Fruit fly (Drosophila melanogaster): ENCODE measurements around the gene CG14011.

The CG14011 gene

DNA sequence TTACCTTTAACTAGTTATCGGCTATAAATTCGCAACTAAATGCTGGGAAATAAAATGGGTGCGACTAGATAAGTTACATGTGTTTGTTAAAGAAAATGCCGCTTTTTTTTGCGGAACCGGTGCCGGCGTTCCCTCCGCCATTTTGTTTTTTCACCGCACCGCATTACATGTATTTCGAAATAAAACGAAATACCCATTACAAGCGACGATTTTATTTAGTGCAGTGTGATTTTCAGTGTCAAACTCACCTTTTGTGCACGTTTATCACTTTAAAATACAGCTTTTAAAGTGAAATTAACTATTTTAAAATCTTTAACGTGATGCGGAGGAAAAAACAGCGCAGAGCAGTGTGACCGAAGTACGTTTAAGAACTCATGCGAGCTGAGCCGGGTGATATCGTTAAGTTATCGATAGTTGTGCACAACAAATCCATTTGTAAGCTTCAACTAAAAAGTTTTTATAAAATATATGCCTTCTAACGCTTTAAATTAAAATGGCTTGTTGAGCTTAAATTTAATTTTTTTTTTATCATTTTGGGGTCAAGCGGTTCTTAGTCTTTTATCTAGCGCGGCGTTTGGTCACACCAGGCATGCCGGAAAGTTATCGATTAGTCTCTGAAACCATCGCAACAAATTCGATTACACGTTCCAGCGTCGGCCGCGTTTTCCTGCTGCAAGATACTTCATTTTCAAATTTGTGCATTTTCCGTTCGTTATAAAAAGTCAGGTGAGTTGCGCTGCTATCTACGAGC lies 38.8 kb downstream of the CG14011 start, which contains the start of the genes Hel25E and Lam (continued):
- no peak for TF ChIP-seq Mrtf (GFP tag; IDR thresholded peaks at IDR 0.05)
- no peak for TF ChIP-seq gt (GFP tag; IDR thresholded peaks at IDR 0.05)
- no peak for TF ChIP-seq yki (optimal IDR thresholded peaks at IDR 0.05)
- peak; percentile 83 for TF ChIP-seq amos (GFP tag; IDR thresholded peaks at IDR 0.05; ENCODE audit: partially characterized antibody)
- TF ChIP-seq ewg (GFP tag; optimal IDR thresholded peaks at IDR 0.05) = peak; percentile 32
- TF ChIP-seq Hr39 (optimal IDR thresholded peaks at IDR 0.05) = no peak
- no peak for TF ChIP-seq H2.0 (GFP tag; IDR thresholded peaks at IDR 0.05)
- no peak for TF ChIP-seq CG3163 (GFP tag; optimal IDR thresholded peaks at IDR 0.05)
- no peak for TF ChIP-seq br (optimal IDR thresholded peaks at IDR 0.05)
- TF ChIP-seq fd96Cb (tag; optimal IDR thresholded peaks at IDR 0.05) = no peak
- no peak for TF ChIP-seq CG6272 (GFP tag; IDR thresholded peaks at IDR 0.05)
- no peak for TF ChIP-seq esg (GFP tag; conservative IDR thresholded peaks at IDR 0.05)
- no peak for TF ChIP-seq cato (GFP tag; optimal IDR thresholded peaks at IDR 0.05; ENCODE audit: borderline replicate concordance)
- no peak for TF ChIP-seq CG17612 (GFP tag; IDR thresholded peaks at IDR 0.05)
- no peak for TF ChIP-seq disco-r (GFP tag; optimal IDR thresholded peaks at IDR 0.05)
- TF ChIP-seq otp (GFP tag; IDR thresholded peaks at IDR 0.05) = no peak
- no peak for TF ChIP-seq bsh (GFP tag; optimal IDR thresholded peaks at IDR 0.05)
- TF ChIP-seq CG12236 (GFP tag; optimal IDR thresholded peaks at IDR 0.05) = no peak
- TF ChIP-seq CG18262 (tag; optimal IDR thresholded peaks at IDR 0.05) = no peak
- peak; percentile 38 for TF ChIP-seq MESR4 (GFP tag; optimal IDR thresholded peaks at IDR 0.05)
- TF ChIP-seq NfI (GFP tag; optimal IDR thresholded peaks at IDR 0.05) = no peak
- no peak for TF ChIP-seq insv (GFP tag; optimal IDR thresholded peaks at IDR 0.05)
- TF ChIP-seq H15 (GFP tag; IDR thresholded peaks at IDR 0.05) = no peak
- TF ChIP-seq cg (GFP tag; optimal IDR thresholded peaks at IDR 0.05) = no peak
- no peak for TF ChIP-seq CG17912 (GFP tag; optimal IDR thresholded peaks at IDR 0.05)
- no peak for TF ChIP-seq pnt (GFP tag; optimal IDR thresholded peaks at IDR 0.05)
- TF ChIP-seq chif (GFP tag; optimal IDR thresholded peaks at IDR 0.05) = no peak
- TF ChIP-seq Ssrp (tag; optimal IDR thresholded peaks at IDR 0.05) = no peak
- no peak for TF ChIP-seq CG8281 (tag; optimal IDR thresholded peaks at IDR 0.05)
- TF ChIP-seq CG30403 (GFP tag; optimal IDR thresholded peaks at IDR 0.05) = peak; percentile 12
- no peak for TF ChIP-seq Bteb2 (GFP tag; optimal IDR thresholded peaks at IDR 0.05)
- no peak for TF ChIP-seq abd-A (tag; optimal IDR thresholded peaks at IDR 0.05)
- no peak for TF ChIP-seq cwo (GFP tag; optimal IDR thresholded peaks at IDR 0.05)
- TF ChIP-seq lbe (GFP tag; optimal IDR thresholded peaks at IDR 0.05) = no peak
- peak; percentile 94 for TF ChIP-seq BEAF-32 (GFP tag; optimal IDR thresholded peaks at IDR 0.05)
- TF ChIP-seq CG18476 (GFP tag; optimal IDR thresholded peaks at IDR 0.05) = no peak
- no peak for TF ChIP-seq Hr78 (GFP tag; optimal IDR thresholded peaks at IDR 0.05)
- TF ChIP-seq stc (GFP tag; IDR thresholded peaks at IDR 0.05) = no peak
- TF ChIP-seq Side (GFP tag; optimal IDR thresholded peaks at IDR 0.05) = peak; percentile 14
- TF ChIP-seq Atf3 (GFP tag; optimal IDR thresholded peaks at IDR 0.05) = no peak
- TF ChIP-seq CG14441 (GFP tag; IDR thresholded peaks at IDR 0.05) = no peak
- TF ChIP-seq CG12155 (GFP tag; optimal IDR thresholded peaks at IDR 0.05) = no peak
- TF ChIP-seq HLH54F (GFP tag; optimal IDR thresholded peaks at IDR 0.05) = peak; percentile 6
- no peak for TF ChIP-seq twi (tag; optimal IDR thresholded peaks at IDR 0.05)
- no peak for TF ChIP-seq Hey (tag; optimal IDR thresholded peaks at IDR 0.05)
- TF ChIP-seq CG8944 (GFP tag; optimal IDR thresholded peaks at IDR 0.05) = no peak
- TF ChIP-seq CG13424 (tag; optimal IDR thresholded peaks at IDR 0.05) = no peak
- no peak for TF ChIP-seq CG1647 (GFP tag; optimal IDR thresholded peaks at IDR 0.05)
- TF ChIP-seq peb (GFP tag; IDR thresholded peaks at IDR 0.05) = no peak
- peak; percentile 69 for TF ChIP-seq bbx (GFP tag; IDR thresholded peaks at IDR 0.05; ENCODE audit: partially characterized antibody)
- TF ChIP-seq vvl (GFP tag; IDR thresholded peaks at IDR 0.05) = no peak
